Fruit fly (Drosophila melanogaster) whole organism, embryonic: ENCODE data around the gene PGRP-LE.

ENCODE experiments used
- Antp ChIP-seq: fragments of 200-800 bp; sonication (Bioruptor generic); optimal IDR thresholded peaks from 3 replicates; lab custom pipeline; 2016; ENCODE audit warnings: missing biosample characterization, missing genetic modification characterization
- CG12391 ChIP-seq: fragments of 200-800 bp; sonication (Bioruptor generic); optimal IDR thresholded peaks from 3 replicates; lab custom pipeline; 2018; ENCODE audit warnings: missing biosample characterization, mild to moderate bottlenecking, missing genetic modification characterization, moderate library complexity
- CG14710 ChIP-seq: fragments of 200-800 bp; sonication (Bioruptor generic); optimal IDR thresholded peaks from 3 replicates; lab custom pipeline; 2019; ENCODE audit warnings: missing biosample characterization, mild to moderate bottlenecking, missing genetic modification characterization, moderate library complexity
- CG1603 ChIP-seq: fragments of 200-800 bp; sonication (Bioruptor generic); optimal IDR thresholded peaks from 2 replicates; lab custom pipeline; 2019; ENCODE audit warnings: missing biosample characterization, mild to moderate bottlenecking, missing genetic modification characterization, moderate library complexity
- CG17186 ChIP-seq: fragments of 200-800 bp; sonication (Bioruptor generic); optimal IDR thresholded peaks from 3 replicates; lab custom pipeline; 2017; ENCODE audit warnings: missing biosample characterization, missing genetic modification reagents, missing genetic modification characterization
- CG17568 ChIP-seq: fragments of 200-800 bp; sonication (Bioruptor generic); optimal IDR thresholded peaks from 2 replicates; lab custom pipeline; 2018; ENCODE audit warnings: missing biosample characterization, mild to moderate bottlenecking, missing genetic modification characterization, moderate library complexity
- CG18476 ChIP-seq: fragments of 200-800 bp; sonication (Bioruptor generic); optimal IDR thresholded peaks from 2 replicates; lab custom pipeline; 2016; ENCODE audit warnings: missing biosample characterization, mild to moderate bottlenecking, missing genetic modification characterization
- CG18619 ChIP-seq: fragments of 200-800 bp; sonication (Bioruptor generic); optimal IDR thresholded peaks from 3 replicates; lab custom pipeline; 2017; ENCODE audit warnings: missing biosample characterization, mild to moderate bottlenecking, missing genetic modification characterization
- CG2712 ChIP-seq: fragments of 200-800 bp; optimal IDR thresholded peaks from 3 replicates; lab custom pipeline; 2019; ENCODE audit warnings: missing biosample characterization, mild to moderate bottlenecking, missing genetic modification characterization, moderate library complexity
- CG30431 ChIP-seq: fragments of 200-800 bp; sonication (Bioruptor generic); optimal IDR thresholded peaks from 2 replicates; lab custom pipeline; 2017; ENCODE audit warnings: missing biosample characterization, missing genetic modification characterization
- CG32532 ChIP-seq: fragments of 200-800 bp; sonication (Bioruptor generic); IDR thresholded peaks from 2 replicates; pipeline ENCODE4 v1.3.6; 2022; ENCODE audit warnings: missing biosample characterization, missing genetic modification characterization
- CG4617 ChIP-seq: fragments of 200-800 bp; sonication (Bioruptor generic); optimal IDR thresholded peaks from 3 replicates; lab custom pipeline; 2016; ENCODE audit warnings: missing biosample characterization, missing genetic modification characterization, borderline replicate concordance
- CG5245 ChIP-seq: fragments of 200-800 bp; sonication (Bioruptor generic); optimal IDR thresholded peaks from 3 replicates; lab custom pipeline; 2016; ENCODE audit warnings: missing biosample characterization, missing genetic modification characterization
- CG5953 ChIP-seq: fragments of 200-800 bp; sonication (Bioruptor generic); IDR thresholded peaks from 2 replicates; pipeline ENCODE4 v1.3.6; 2022; ENCODE audit warnings: missing biosample characterization, missing genetic modification characterization
- CG6813 ChIP-seq: fragments of 200-800 bp; sonication (Bioruptor generic); optimal IDR thresholded peaks from 2 replicates; lab custom pipeline; 2017; ENCODE audit warnings: missing biosample characterization, missing genetic modification characterization, mild to moderate bottlenecking, moderate library complexity, missing genetic modification reagents
- CG7963 ChIP-seq: fragments of 200-800 bp; sonication (Bioruptor generic); IDR thresholded peaks from 3 replicates; pipeline ENCODE4 v1.3.6; 2022; ENCODE audit warnings: missing biosample characterization, missing genetic modification characterization; ENCODE audit not compliant: partially characterized antibody
- CG7987 ChIP-seq: fragments of 200-800 bp; sonication (Bioruptor generic); optimal IDR thresholded peaks from 2 replicates; lab custom pipeline; 2018; ENCODE audit warnings: missing biosample characterization, mild to moderate bottlenecking, missing genetic modification characterization, moderate library complexity
- CG9437 ChIP-seq: fragments of 200-800 bp; sonication (Bioruptor generic); optimal IDR thresholded peaks from 2 replicates; lab custom pipeline; 2018; ENCODE audit warnings: missing biosample characterization, mild to moderate bottlenecking, missing genetic modification characterization
- Chrac-16 ChIP-seq: fragments of 200-800 bp; sonication (Bioruptor generic); optimal IDR thresholded peaks from 3 replicates; lab custom pipeline; 2016; ENCODE audit warnings: missing biosample characterization, missing genetic modification characterization
- D ChIP-seq, 2 experiments: fragments of 200-800 bp in 1 of 2; fragments of >200 bp in 1 of 2; sonication (Bioruptor generic) in 1 of 2; optimal IDR thresholded peaks; 2 replicates in 1 of 2; 3 replicates in 1 of 2; lab custom pipeline; 2017; ENCODE audit warnings: mild to moderate bottlenecking in 1 of 2, missing biosample characterization in 1 of 2, missing genetic modification characterization in 1 of 2, missing genetic modification reagents in 1 of 2
- E2f2 ChIP-seq: fragments of 200-800 bp; sonication (Bioruptor generic); IDR thresholded peaks from 2 replicates; pipeline ENCODE4 v1.3.6; 2022; ENCODE audit warnings: missing biosample characterization, missing genetic modification characterization
- Elba2 ChIP-seq: fragments of 200-800 bp; sonication (Bioruptor generic); optimal IDR thresholded peaks from 3 replicates; lab custom pipeline; 2016; ENCODE audit warnings: missing biosample characterization, missing genetic modification characterization
- Hmr ChIP-seq: fragments of 200-800 bp; sonication (Bioruptor generic); optimal IDR thresholded peaks from 3 replicates; lab custom pipeline; 2017; ENCODE audit warnings: mild to moderate bottlenecking, missing biosample characterization, missing genetic modification reagents, missing genetic modification characterization
- Lim3 ChIP-seq: fragments of 200-800 bp; sonication (Bioruptor generic); IDR thresholded peaks from 2 replicates; pipeline ENCODE4 v1.3.6; 2022; ENCODE audit warnings: missing biosample characterization, missing genetic modification characterization
- MESR4 ChIP-seq: fragments of 200-800 bp; sonication (Bioruptor generic); optimal IDR thresholded peaks from 2 replicates; lab custom pipeline; 2018; ENCODE audit warnings: missing biosample characterization, mild to moderate bottlenecking, missing genetic modification characterization, moderate library complexity
- Meics ChIP-seq: fragments of 200-800 bp; sonication (Bioruptor generic); optimal IDR thresholded peaks from 2 replicates; lab custom pipeline; 2017; ENCODE audit warnings: missing biosample characterization, mild to moderate bottlenecking, missing genetic modification characterization
- Neu2 ChIP-seq: fragments of 200-800 bp; sonication (Bioruptor generic); optimal IDR thresholded peaks from 3 replicates; lab custom pipeline; 2016; ENCODE audit warnings: missing biosample characterization, missing genetic modification characterization, borderline replicate concordance
- Xrp1 ChIP-seq: fragments of 200-800 bp; sonication (Bioruptor generic); IDR thresholded peaks from 2 replicates; pipeline ENCODE4 v1.3.6; 2022; ENCODE audit warnings: missing biosample characterization, missing genetic modification characterization
- cas ChIP-seq: fragments of 200-800 bp; sonication (Bioruptor generic); IDR thresholded peaks from 2 replicates; pipeline ENCODE4 v1.3.6; 2022; ENCODE audit warnings: missing biosample characterization, missing genetic modification characterization
- cg ChIP-seq: fragments of 200-800 bp; sonication (Bioruptor generic); optimal IDR thresholded peaks from 3 replicates; lab custom pipeline; 2019; ENCODE audit warnings: missing biosample characterization, mild to moderate bottlenecking, missing genetic modification characterization, moderate library complexity
- chn ChIP-seq: fragments of 200-800 bp; sonication (Bioruptor generic); optimal IDR thresholded peaks from 2 replicates; lab custom pipeline; 2016; ENCODE audit warnings: missing biosample characterization, missing genetic modification characterization
- cwo ChIP-seq: fragments of 200-800 bp; sonication (Bioruptor generic); optimal IDR thresholded peaks from 3 replicates; lab custom pipeline; 2017; ENCODE audit warnings: missing biosample characterization, missing genetic modification characterization, mild to moderate bottlenecking, moderate library complexity, missing genetic modification reagents
- ems ChIP-seq: fragments of 200-800 bp; sonication (Bioruptor generic); optimal IDR thresholded peaks from 3 replicates; lab custom pipeline; 2016; ENCODE audit warnings: missing biosample characterization, missing genetic modification characterization
- esg ChIP-seq: fragments of 200-800 bp; sonication (Bioruptor generic); conservative IDR thresholded peaks from 2 replicates; pipeline ENCODE4 v1.3.6; 2022; ENCODE audit warnings: missing biosample characterization, missing genetic modification characterization
- eve ChIP-seq, 2 experiments: fragments of >200 bp; optimal IDR thresholded peaks; 2 replicates each; lab custom pipeline; 2017; ENCODE audit warnings: missing biosample characterization in 2 of 2, missing genetic modification characterization in 2 of 2
- ftz-f1 ChIP-seq: fragments of 200-800 bp; sonication (Bioruptor generic); optimal IDR thresholded peaks from 2 replicates; lab custom pipeline; 2016; ENCODE audit warnings: missing biosample characterization, missing genetic modification characterization
- fu2 ChIP-seq: fragments of 200-800 bp; sonication (Bioruptor generic); optimal IDR thresholded peaks from 2 replicates; lab custom pipeline; 2016; ENCODE audit warnings: missing biosample characterization, missing genetic modification characterization
- gsb ChIP-seq: fragments of 200-800 bp; sonication (Bioruptor generic); IDR thresholded peaks from 2 replicates; pipeline ENCODE4 v1.3.6; 2022; ENCODE audit warnings: missing biosample characterization, missing genetic modification characterization
- hb ChIP-seq: fragments of 200-800 bp; sonication (Bioruptor generic); IDR thresholded peaks from 3 replicates; pipeline ENCODE4 v1.3.6; 2022; ENCODE audit warnings: missing biosample characterization, missing genetic modification characterization; ENCODE audit not compliant: partially characterized antibody
- hth ChIP-seq: fragments of >200 bp; optimal IDR thresholded peaks from 2 replicates; lab custom pipeline; 2017; ENCODE audit warnings: inconsistent platforms
- odd ChIP-seq: fragments of 200-800 bp; sonication (Bioruptor generic); optimal IDR thresholded peaks from 2 replicates; lab custom pipeline; 2017; ENCODE audit warnings: missing biosample characterization, mild to moderate bottlenecking, missing genetic modification characterization
- onecut ChIP-seq: fragments of 200-800 bp; sonication (Bioruptor generic); IDR thresholded peaks from 2 replicates; pipeline ENCODE4 v1.3.6; 2022; ENCODE audit warnings: missing biosample characterization, missing genetic modification characterization
- pho ChIP-seq: fragments of 200-800 bp; sonication (Bioruptor generic); optimal IDR thresholded peaks from 2 replicates; lab custom pipeline; 2016; ENCODE audit warnings: missing biosample characterization, missing genetic modification characterization
- ranshi ChIP-seq: fragments of 200-800 bp; sonication (Bioruptor generic); IDR thresholded peaks from 2 replicates; pipeline ENCODE4 v1.3.6; 2022; ENCODE audit warnings: missing biosample characterization, missing genetic modification characterization
- sd ChIP-seq: fragments of 200-800 bp; sonication (Bioruptor generic); optimal IDR thresholded peaks from 3 replicates; lab custom pipeline; 2018; ENCODE audit warnings: missing biosample characterization, mild to moderate bottlenecking, missing genetic modification characterization, moderate library complexity
- sna ChIP-seq: fragments of 200-800 bp; sonication (Bioruptor generic); IDR thresholded peaks from 2 replicates; pipeline ENCODE4 v1.3.6; 2022; ENCODE audit warnings: missing biosample characterization, missing genetic modification characterization; ENCODE audit not compliant: partially characterized antibody
- stc ChIP-seq: fragments of 200-800 bp; sonication (Bioruptor generic); IDR thresholded peaks from 2 replicates; pipeline ENCODE4 v1.3.6; 2022; ENCODE audit warnings: missing biosample characterization, missing genetic modification characterization
- twi ChIP-seq: fragments of 200-800 bp; optimal IDR thresholded peaks from 2 replicates; lab custom pipeline; 2019; ENCODE audit warnings: missing biosample characterization, mild to moderate bottlenecking, missing genetic modification characterization, moderate library complexity
- unc-4 ChIP-seq: fragments of 200-800 bp; sonication (Bioruptor generic); IDR thresholded peaks from 2 replicates; pipeline ENCODE4 v1.3.6; 2022; ENCODE audit warnings: missing biosample characterization, missing genetic modification characterization; ENCODE audit not compliant: partially characterized antibody
- unpg ChIP-seq: fragments of 200-800 bp; sonication (Bioruptor generic); optimal IDR thresholded peaks from 3 replicates; lab custom pipeline; 2018; ENCODE audit warnings: missing biosample characterization, mild to moderate bottlenecking, missing genetic modification characterization, moderate library complexity
- vvl ChIP-seq: fragments of 200-800 bp; sonication (Bioruptor generic); IDR thresholded peaks from 2 replicates; pipeline ENCODE4 v1.3.6; 2022; ENCODE audit warnings: missing biosample characterization, missing genetic modification characterization

PGRP-LE gene

dm6 chrX:15835393-15835792, 31.7 kb upstream of the PGRP-LE start, which contains the start of gene Chc (continued):
- TF ChIP-seq Hmr (GFP tag; lab: Kevin White, UChicago): no peak
- TF ChIP-seq ftz-f1: no peak
- no peak for TF ChIP-seq CG17568 (GFP tag; lab: Kevin White, UChicago)
- TF ChIP-seq hth (lab: Kevin White, UChicago): no peak
- TF ChIP-seq CG1603 (tag; lab: Kevin White, UChicago): peak; percentile 75
- TF ChIP-seq MESR4 (GFP tag; lab: Kevin White, UChicago): peak; percentile 7
- no peak for TF ChIP-seq fu2 (GFP tag; lab: Kevin White, UChicago)
- peak; percentile 50; the same call in 1 of the 2 replicates for TF ChIP-seq E2f2 (GFP tag; lab: Robert Waterston, UW)
- no peak for TF ChIP-seq Antp
- no peak for TF ChIP-seq CG5245 (GFP tag; lab: Kevin White, UChicago)
- no peak for TF ChIP-seq esg
- TF ChIP-seq chn (GFP tag; lab: Kevin White, UChicago): no peak
- no peak for TF ChIP-seq CG18476 (GFP tag; lab: Kevin White, UChicago)
- TF ChIP-seq CG17186 (GFP tag; lab: Kevin White, UChicago): peak; percentile 32
- no peak for TF ChIP-seq CG4617 (GFP tag; lab: Kevin White, UChicago)
- peak; percentile 3 for TF ChIP-seq CG12391 (tag; lab: Kevin White, UChicago)
- TF ChIP-seq CG7987: no peak
- TF ChIP-seq CG2712 (tag; lab: Kevin White, UChicago): peak; percentile 4
- TF ChIP-seq cas: no peak
- TF ChIP-seq stc (GFP tag; lab: Robert Waterston, UW): no peak
- no peak for TF ChIP-seq cwo
- TF ChIP-seq CG7963 (GFP tag; lab: Robert Waterston, UW): peak; percentile 97
- TF ChIP-seq CG5953 (GFP tag; lab: Robert Waterston, UW): no peak
- no peak for TF ChIP-seq unpg
- no peak for TF ChIP-seq ranshi (GFP tag; lab: Robert Waterston, UW)
- TF ChIP-seq odd (GFP tag; lab: Kevin White, UChicago): no peak
- no peak for TF ChIP-seq twi
- TF ChIP-seq gsb (GFP tag; lab: Robert Waterston, UW): no peak
- no peak for TF ChIP-seq Meics (GFP tag; lab: Kevin White, UChicago)
- TF ChIP-seq hb (GFP tag; lab: Robert Waterston, UW): peak; percentile 96
- peak; percentile 54 for TF ChIP-seq CG14710
- TF ChIP-seq Elba2 (GFP tag; lab: Kevin White, UChicago): no peak
- TF ChIP-seq CG32532 (GFP tag; lab: Robert Waterston, UW): no peak
- TF ChIP-seq ems: no peak
- no peak for TF ChIP-seq pho (GFP tag; lab: Kevin White, UChicago)
- peak; percentile 16 for TF ChIP-seq CG9437 (GFP tag; lab: Kevin White, UChicago)
- no peak for TF ChIP-seq Chrac-16 (GFP tag; lab: Kevin White, UChicago)
- no peak for TF ChIP-seq Lim3
- no peak for TF ChIP-seq CG18619 (GFP tag; lab: Kevin White, UChicago)
- 0 out of 2 replicates have a peak, but pooled peaks have one; percentile 31 for TF ChIP-seq vvl
- no peak for TF ChIP-seq D (optimal IDR thresholded peaks at IDR 0.05; lab: Kevin White, UChicago)
- TF ChIP-seq D (GFP tag; optimal IDR thresholded peaks at IDR 0.05; lab: Kevin White, UChicago): no peak
- no peak for TF ChIP-seq eve (GFP tag; optimal IDR thresholded peaks at IDR 0.05; lab: Kevin White, UChicago)
- TF ChIP-seq sna (GFP tag; lab: Robert Waterston, UW): peak; percentile 92
- TF ChIP-seq CG6813 (GFP tag; lab: Kevin White, UChicago): no peak
- no peak for TF ChIP-seq onecut
- peak; percentile 95 for TF ChIP-seq unc-4 (GFP tag; lab: Robert Waterston, UW)
- TF ChIP-seq sd (tag; lab: Kevin White, UChicago): peak; percentile 69
- no peak for TF ChIP-seq Xrp1 (GFP tag; lab: Robert Waterston, UW)
- no peak for TF ChIP-seq Neu2 (GFP tag; lab: Kevin White, UChicago)
- no peak for TF ChIP-seq CG30431 (GFP tag; lab: Kevin White, UChicago)
- TF ChIP-seq cg (GFP tag; lab: Kevin White, UChicago): no peak
